Fruit fly (Drosophila melanogaster) whole organism, embryonic: ENCODE data around the gene BHD.
A peak's percentile ranks its signal among the peaks of the same experiment; 100 is the strongest.

Experiments
- Abd-B ChIP-seq: fragments of 200-800 bp; sonication (Bioruptor generic); optimal IDR thresholded peaks from 2 replicates; lab custom pipeline; 2018; ENCODE audit warnings: missing biosample characterization, mild to moderate bottlenecking, missing genetic modification characterization, moderate library complexity
- Adf1 ChIP-seq: fragments of 200-800 bp; sonication (Bioruptor generic); IDR thresholded peaks from 2 replicates; pipeline ENCODE4 v1.3.6; 2022; ENCODE audit warnings: missing biosample characterization, missing genetic modification characterization
- Blimp-1 ChIP-seq: fragments of 200-800 bp; sonication (Bioruptor generic); optimal IDR thresholded peaks from 3 replicates; lab custom pipeline; 2018; ENCODE audit warnings: missing biosample characterization, missing genetic modification characterization, mild to moderate bottlenecking, moderate library complexity, missing genetic modification reagents
- CG10979 ChIP-seq: fragments of 200-800 bp; sonication (Bioruptor generic); optimal IDR thresholded peaks from 2 replicates; lab custom pipeline; 2018; ENCODE audit warnings: missing biosample characterization, mild to moderate bottlenecking, missing genetic modification characterization, moderate library complexity
- CG11456 ChIP-seq: fragments of 200-800 bp; sonication (Bioruptor generic); IDR thresholded peaks from 3 replicates; pipeline ENCODE4 v1.3.6; 2022; ENCODE audit warnings: missing biosample characterization, missing genetic modification characterization
- CG11560 ChIP-seq: fragments of 200-800 bp; sonication (Bioruptor generic); IDR thresholded peaks from 3 replicates; pipeline ENCODE4 v1.3.6; 2022; ENCODE audit warnings: missing biosample characterization, missing genetic modification characterization
- CG11695 ChIP-seq: fragments of 200-800 bp; sonication (Bioruptor generic); IDR thresholded peaks from 3 replicates; pipeline ENCODE4 v1.3.6; 2022; ENCODE audit warnings: missing biosample characterization, missing genetic modification characterization
- CG12744 ChIP-seq: fragments of 200-800 bp; sonication (Bioruptor generic); optimal IDR thresholded peaks from 2 replicates; lab custom pipeline; 2016; ENCODE audit warnings: missing biosample characterization, missing genetic modification characterization
- CG13287 ChIP-seq: fragments of 200-800 bp; sonication (Bioruptor generic); IDR thresholded peaks from 2 replicates; pipeline ENCODE4 v1.3.6; 2022; ENCODE audit warnings: missing biosample characterization, missing genetic modification characterization; ENCODE audit not compliant: partially characterized antibody
- CG15479 ChIP-seq: fragments of 200-800 bp; sonication (Bioruptor generic); optimal IDR thresholded peaks from 3 replicates; lab custom pipeline; 2019; ENCODE audit warnings: missing biosample characterization, mild to moderate bottlenecking, missing genetic modification characterization, moderate library complexity
- CG17829 ChIP-seq: fragments of 200-800 bp; optimal IDR thresholded peaks from 2 replicates; lab custom pipeline; 2019; ENCODE audit warnings: missing biosample characterization, mild to moderate bottlenecking, missing genetic modification characterization, moderate library complexity
- CG2712 ChIP-seq: fragments of 200-800 bp; optimal IDR thresholded peaks from 3 replicates; lab custom pipeline; 2019; ENCODE audit warnings: missing biosample characterization, mild to moderate bottlenecking, missing genetic modification characterization, moderate library complexity
- CG31224 ChIP-seq: fragments of 200-800 bp; sonication (Bioruptor generic); IDR thresholded peaks from 2 replicates; pipeline ENCODE4 v1.3.6; 2022; ENCODE audit warnings: missing biosample characterization, missing genetic modification characterization
- CG3847 ChIP-seq: fragments of 200-800 bp; sonication (Bioruptor generic); IDR thresholded peaks from 2 replicates; pipeline ENCODE4 v1.3.6; 2022; ENCODE audit warnings: missing biosample characterization, missing genetic modification characterization
- CG4282 ChIP-seq: fragments of 200-800 bp; sonication (Bioruptor generic); optimal IDR thresholded peaks from 2 replicates; lab custom pipeline; 2016; ENCODE audit warnings: missing biosample characterization, missing genetic modification characterization
- CG5180 ChIP-seq: fragments of 200-800 bp; sonication (Bioruptor generic); optimal IDR thresholded peaks from 3 replicates; lab custom pipeline; 2017; ENCODE audit warnings: missing biosample characterization, missing genetic modification characterization, mild to moderate bottlenecking, moderate library complexity, missing genetic modification reagents
- CG6683 ChIP-seq: fragments of 200-800 bp; sonication (Bioruptor generic); optimal IDR thresholded peaks from 2 replicates; lab custom pipeline; 2017; ENCODE audit warnings: missing biosample characterization, mild to moderate bottlenecking, missing genetic modification characterization, missing genetic modification reagents
- CG6791 ChIP-seq: fragments of 200-800 bp; sonication (Bioruptor generic); IDR thresholded peaks from 3 replicates; pipeline ENCODE4 v1.3.6; 2022; ENCODE audit warnings: missing biosample characterization, missing genetic modification characterization; ENCODE audit not compliant: partially characterized antibody
- Elba2 ChIP-seq: fragments of 200-800 bp; sonication (Bioruptor generic); optimal IDR thresholded peaks from 3 replicates; lab custom pipeline; 2016; ENCODE audit warnings: missing biosample characterization, missing genetic modification characterization
- Ets65A ChIP-seq: fragments of 200-800 bp; sonication (Bioruptor generic); peaks from one replicate; lab custom pipeline; 2016; ENCODE audit warnings: missing biosample characterization, missing genetic modification characterization
- Ets97D ChIP-seq: fragments of 200-800 bp; sonication (Bioruptor generic); optimal IDR thresholded peaks from 3 replicates; lab custom pipeline; 2016; ENCODE audit warnings: missing biosample characterization, missing genetic modification characterization
- Hr39 ChIP-seq: fragments of >200 bp; optimal IDR thresholded peaks from 2 replicates; lab custom pipeline; 2017
- Med ChIP-seq: fragments of 200-800 bp; sonication (Bioruptor generic); peaks from one replicate; lab custom pipeline; 2016; ENCODE audit warnings: missing biosample characterization, missing genetic modification characterization, mild to moderate bottlenecking, inconsistent platforms, moderate library complexity
- Mes4 ChIP-seq: fragments of 200-800 bp; sonication (Bioruptor generic); optimal IDR thresholded peaks from 2 replicates; lab custom pipeline; 2016; ENCODE audit warnings: missing biosample characterization, missing genetic modification characterization
- Poxn ChIP-seq: fragments of 200-800 bp; sonication (Bioruptor generic); IDR thresholded peaks from 2 replicates; pipeline ENCODE4 v1.3.6; 2022; ENCODE audit warnings: missing biosample characterization, missing genetic modification characterization
- Stat92E ChIP-seq, 3 experiments: fragments of >200 bp in 2 of 3; fragments of 200-800 bp in 1 of 3; sonication (Bioruptor generic) in 1 of 3; optimal IDR thresholded peaks; 2 replicates each; lab custom pipeline; 2017 to 2019; ENCODE audit warnings: missing biosample characterization in 3 of 3, missing genetic modification characterization in 3 of 3, mild to moderate bottlenecking in 1 of 3, moderate library complexity in 1 of 3
- btn ChIP-seq: fragments of 200-800 bp; sonication (Bioruptor generic); optimal IDR thresholded peaks from 2 replicates; lab custom pipeline; 2016; ENCODE audit warnings: missing biosample characterization, missing genetic modification characterization
- chinmo ChIP-seq: fragments of 200-800 bp; sonication (Bioruptor generic); IDR thresholded peaks from 4 replicates; pipeline ENCODE4 v1.3.6; 2022; ENCODE audit warnings: missing biosample characterization, missing genetic modification characterization; ENCODE audit not compliant: partially characterized antibody
- ci ChIP-seq: fragments of 200-800 bp; sonication (Bioruptor generic); IDR thresholded peaks from 3 replicates; pipeline ENCODE4 v1.3.6; 2022; ENCODE audit warnings: missing biosample characterization, missing genetic modification characterization
- crol ChIP-seq: fragments of 200-800 bp; sonication (Bioruptor generic); IDR thresholded peaks from 2 replicates; pipeline ENCODE4 v1.3.6; 2022; ENCODE audit warnings: missing biosample characterization, missing genetic modification characterization
- hb ChIP-seq: fragments of 200-800 bp; sonication (Bioruptor generic); IDR thresholded peaks from 3 replicates; pipeline ENCODE4 v1.3.6; 2022; ENCODE audit warnings: missing biosample characterization, missing genetic modification characterization; ENCODE audit not compliant: partially characterized antibody
- hkb ChIP-seq, 2 experiments: fragments of 200-800 bp in 1 of 2; fragments of >200 bp in 1 of 2; sonication (Bioruptor generic) in 1 of 2; IDR thresholded peaks in 1 of 2; optimal IDR thresholded peaks in 1 of 2; 2 replicates each; pipeline versions ENCODE4 v1.3.6 to Lab custom; 2017 to 2022; ENCODE audit warnings: missing biosample characterization in 1 of 2, missing genetic modification characterization in 1 of 2
- kah ChIP-seq: fragments of 200-800 bp; sonication (Bioruptor generic); optimal IDR thresholded peaks from 2 replicates; lab custom pipeline; 2018; ENCODE audit warnings: missing biosample characterization, mild to moderate bottlenecking, missing genetic modification characterization
- kni ChIP-seq: fragments of 200-800 bp; sonication (Bioruptor generic); optimal IDR thresholded peaks from 3 replicates; lab custom pipeline; 2017; ENCODE audit warnings: mild to moderate bottlenecking, missing biosample characterization, missing genetic modification reagents, missing genetic modification characterization
- knrl ChIP-seq: fragments of 200-800 bp; sonication (Bioruptor generic); IDR thresholded peaks from 3 replicates; pipeline ENCODE4 v1.3.6; 2022; ENCODE audit warnings: missing biosample characterization, missing genetic modification characterization; ENCODE audit not compliant: partially characterized antibody
- lbe ChIP-seq: fragments of 200-800 bp; sonication (Bioruptor generic); optimal IDR thresholded peaks from 2 replicates; lab custom pipeline; 2016; ENCODE audit warnings: missing biosample characterization, mild to moderate bottlenecking, missing genetic modification characterization
- otp ChIP-seq: fragments of 200-800 bp; sonication (Bioruptor generic); IDR thresholded peaks from 3 replicates; pipeline ENCODE4, ENCODE4 v1.3.6; 2022; ENCODE audit warnings: missing biosample characterization, missing genetic modification characterization
- pan ChIP-seq, 4 experiments: fragments of >200 bp in 3 of 4; fragments of 200-800 bp in 1 of 4; sonication (Bioruptor generic) in 1 of 4; optimal IDR thresholded peaks in 3 of 4; IDR thresholded peaks in 1 of 4; 2 replicates each; pipeline versions ENCODE4 v1.3.6 to Lab custom; 2017 to 2022; ENCODE audit warnings: missing biosample characterization in 2 of 4, missing genetic modification characterization in 2 of 4, mixed read lengths in 1 of 4
- prd ChIP-seq, 3 experiments: fragments of >200 bp in 2 of 3; fragments of 200-800 bp in 1 of 3; sonication (Bioruptor generic) in 1 of 3; optimal IDR thresholded peaks in 2 of 3; IDR thresholded peaks in 1 of 3; 2 replicates in 2 of 3; 3 replicates in 1 of 3; pipeline versions ENCODE4 v1.3.6 to Lab custom; 2017 to 2022; ENCODE audit warnings: missing biosample characterization in 1 of 3, missing genetic modification characterization in 1 of 3
- ranshi ChIP-seq: fragments of 200-800 bp; sonication (Bioruptor generic); IDR thresholded peaks from 2 replicates; pipeline ENCODE4 v1.3.6; 2022; ENCODE audit warnings: missing biosample characterization, missing genetic modification characterization
- rib ChIP-seq: fragments of 200-800 bp; sonication (Bioruptor generic); IDR thresholded peaks from 2 replicates; pipeline ENCODE4 v1.3.6; 2022; ENCODE audit warnings: missing biosample characterization, missing genetic modification characterization
- sd ChIP-seq: fragments of 200-800 bp; sonication (Bioruptor generic); optimal IDR thresholded peaks from 3 replicates; lab custom pipeline; 2018; ENCODE audit warnings: missing biosample characterization, mild to moderate bottlenecking, missing genetic modification characterization, moderate library complexity
- sens ChIP-seq: fragments of 200-800 bp; sonication (Bioruptor generic); peaks from one replicate; lab custom pipeline; 2016; ENCODE audit warnings: missing biosample characterization, missing genetic modification characterization
- sisA ChIP-seq: fragments of 200-800 bp; sonication (Bioruptor generic); IDR thresholded peaks from 2 replicates; pipeline ENCODE4 v1.3.6; 2022; ENCODE audit warnings: missing biosample characterization, missing genetic modification characterization
- wek ChIP-seq: fragments of 200-800 bp; sonication (Bioruptor generic); optimal IDR thresholded peaks from 3 replicates; lab custom pipeline; 2018; ENCODE audit warnings: missing biosample characterization, mild to moderate bottlenecking, missing genetic modification characterization, moderate library complexity

Gene BHD

dm6 chr3L:7250469-7250868 lies 12.1 kb downstream of the BHD start, which contains the start of gene MED4 (continued):
- TF ChIP-seq CG11560 (tag; lab: Robert Waterston, UW) (no peak), Poxn (GFP tag; lab: Robert Waterston, UW) (no peak), btn (GFP tag; lab: Kevin White, UChicago) (peak; percentile 69), Elba2 (no peak), rib (peak; percentile 64; the same call in 1 of the 2 replicates), CG5180 (no peak), crol (GFP tag; lab: Robert Waterston, UW) (no peak), wek (GFP tag; lab: Kevin White, UChicago) (peak; percentile 12), hb (GFP tag; lab: Robert Waterston, UW) (no peak), ranshi (GFP tag; lab: Robert Waterston, UW) (peak; percentile 75), CG12744 (GFP tag; lab: Kevin White, UChicago) (peak; percentile 69)
- TF ChIP-seq, all 482 proteins: peak for 370

- TF ChIP-seq prd (optimal IDR thresholded peaks at IDR 0.05; lab: Kevin White, UChicago) (no peak), prd (GFP tag; IDR thresholded peaks at IDR 0.05; lab: Robert Waterston, UW) (0 out of 3 replicates have a peak, but pooled peaks have one; percentile 27), sisA (GFP tag; lab: Robert Waterston, UW) (peak; percentile 25; the same call in 1 of the 2 replicates), Ets65A (GFP tag; lab: Kevin White, UChicago) (peak; percentile 53), Blimp-1 (GFP tag; lab: Kevin White, UChicago) (peak; percentile 63), CG13287 (no peak), sens (peak; percentile 71)
These were observed 16.4 kb downstream of the BHD start for dm6 chr3L:7254724-7255123.

- TF ChIP-seq otp (GFP tag; lab: Robert Waterston, UW) (no peak), kah (no peak), Adf1 (GFP tag; lab: Robert Waterston, UW) (no peak), hkb (optimal IDR thresholded peaks at IDR 0.05; lab: Kevin White, UChicago) (no peak), hkb (GFP tag; IDR thresholded peaks at IDR 0.05; lab: Robert Waterston, UW) (no peak), hb (GFP tag; lab: Robert Waterston, UW) (no peak), Ets97D (GFP tag; lab: Kevin White, UChicago) (no peak), chinmo (0 out of 4 replicates have a peak, but pooled peaks have one; percentile 38), CG5180 (no peak), CG10979 (tag; lab: Kevin White, UChicago) (no peak), Mes4 (GFP tag; lab: Kevin White, UChicago) (no peak), knrl (no peak), Abd-B (GFP tag; lab: Kevin White, UChicago) (peak; percentile 3), CG17829 (no peak), Stat92E (GFP tag; optimal IDR thresholded peaks at IDR 0.05; lab: Kevin White, UChicago) (no peak), CG11695 (GFP tag; lab: Robert Waterston, UW) (no peak), Med (GFP tag; lab: Kevin White, UChicago) (peak; percentile 13), CG6791 (GFP tag; lab: Robert Waterston, UW) (0 out of 3 replicates have a peak, but pooled peaks have one; percentile 15), CG3847 (GFP tag; lab: Robert Waterston, UW) (no peak), CG2712 (tag; lab: Kevin White, UChicago) (no peak), CG6683 (GFP tag; lab: Kevin White, UChicago) (no peak), Hr39 (lab: Kevin White, UChicago) (peak; percentile 80), CG31224 (GFP tag; lab: Robert Waterston, UW) (peak; percentile 51), sd (tag; lab: Kevin White, UChicago) (peak; percentile 12), CG4282 (GFP tag; lab: Kevin White, UChicago) (no peak), crol (GFP tag; lab: Robert Waterston, UW) (peak; percentile 82), kni (GFP tag; lab: Kevin White, UChicago) (peak; percentile 49), ci (GFP tag; lab: Robert Waterston, UW) (0 out of 3 replicates have a peak, but pooled peaks have one; percentile 20), pan (optimal IDR thresholded peaks at IDR 0.05; lab: Kevin White, UChicago) (no peak), pan (GFP tag; optimal IDR thresholded peaks at IDR 0.05 in 1 of 2, IDR thresholded peaks at IDR 0.05 in 1 of 2) (no peak), lbe (GFP tag; lab: Kevin White, UChicago) (no peak), CG11456 (0 out of 3 replicates have a peak, but pooled peaks have one; percentile 53), CG15479 (GFP tag; lab: Kevin White, UChicago) (no peak)
These were observed 19.9 kb downstream of the BHD start for dm6 chr3L:7258267-7258666.
